Worm (Caenorhabditis elegans): ENCODE data around the gene srh-48.

ce11 chrII:9407020-9407419, 27.1 kb downstream of the srh-48 start, which contains the start of gene mpz-6:
- TF ChIP-seq unc-62 (GFP tag; optimal IDR thresholded peaks at IDR 0.05) (no peak), aly-2 (tag; optimal IDR thresholded peaks at IDR 0.05) (no peak), unc-39 (tag; optimal IDR thresholded peaks at IDR 0.05) (no peak), lin-39 (tag; optimal IDR thresholded peaks at IDR 0.05) (no peak)
